Worm (Caenorhabditis elegans): ENCODE measurements around the gene F07F6.7.

Gene F07F6.7

DNA sequence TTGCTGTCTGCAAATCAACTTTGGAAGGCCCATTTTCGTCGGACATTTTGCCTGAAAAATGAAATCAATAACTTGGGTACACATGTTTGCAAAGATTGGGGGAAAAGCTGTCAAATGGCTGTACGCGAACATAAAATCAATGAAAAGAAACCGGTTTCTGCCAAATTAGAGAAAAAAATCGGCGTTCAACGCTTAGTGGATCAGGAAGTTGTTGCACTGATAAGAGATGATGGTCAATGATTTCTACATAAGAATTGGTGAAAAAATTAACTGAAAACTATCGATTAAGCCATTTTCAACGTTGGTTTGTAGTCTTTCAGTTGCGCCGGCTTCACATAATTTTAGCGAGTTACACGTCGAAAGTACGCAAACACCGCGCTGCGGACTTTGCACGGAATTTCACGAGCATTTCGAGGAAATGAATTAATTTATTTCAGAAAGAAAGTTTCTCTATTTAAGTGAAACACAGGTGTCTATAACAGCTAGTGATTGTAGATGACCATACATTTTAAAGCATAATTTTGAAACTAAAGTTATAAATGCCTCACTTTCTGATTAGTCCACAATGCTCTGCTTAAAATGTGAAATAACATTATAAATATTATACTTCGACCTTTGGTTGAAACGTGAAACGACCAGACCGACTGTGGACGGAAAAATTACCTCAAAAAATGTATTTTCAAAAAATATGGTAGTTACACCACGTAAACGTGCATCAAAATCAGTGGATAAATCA lies 6.0 kb upstream of the F07F6.7 start, which contains the start of the genes F07F6.4 and F07F6.2:
Gene F07F6.4 (minus strand): TSS at position 51 of the 736 bp plus-strand sequence.
Gene F07F6.2 (plus strand): TSS at position 686 of the 736 bp plus-strand sequence.
- TF ChIP-seq unc-62 (GFP tag; optimal IDR thresholded peaks at IDR 0.05): no peak

DNA sequence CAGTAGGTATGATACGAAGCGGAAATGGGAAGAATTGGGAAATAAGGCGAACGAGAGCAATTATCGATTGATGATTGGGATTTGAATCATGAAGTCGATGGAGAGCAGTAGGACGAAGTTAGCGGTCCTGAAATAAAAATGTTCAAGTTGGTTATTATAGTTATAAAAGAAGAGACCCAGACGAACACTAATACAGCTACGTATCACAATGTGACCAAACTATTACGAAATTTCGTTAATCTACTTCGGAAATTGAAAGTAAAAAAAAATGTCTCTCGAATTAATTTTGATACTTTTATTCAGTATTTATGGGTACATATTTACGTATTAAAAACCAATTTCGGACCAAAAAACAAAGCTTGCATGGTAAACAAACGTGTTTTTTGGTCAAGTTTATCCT lies 2.8 kb upstream of the F07F6.7 start:
- no peak for TF ChIP-seq unc-62 (GFP tag; optimal IDR thresholded peaks at IDR 0.05)

DNA sequence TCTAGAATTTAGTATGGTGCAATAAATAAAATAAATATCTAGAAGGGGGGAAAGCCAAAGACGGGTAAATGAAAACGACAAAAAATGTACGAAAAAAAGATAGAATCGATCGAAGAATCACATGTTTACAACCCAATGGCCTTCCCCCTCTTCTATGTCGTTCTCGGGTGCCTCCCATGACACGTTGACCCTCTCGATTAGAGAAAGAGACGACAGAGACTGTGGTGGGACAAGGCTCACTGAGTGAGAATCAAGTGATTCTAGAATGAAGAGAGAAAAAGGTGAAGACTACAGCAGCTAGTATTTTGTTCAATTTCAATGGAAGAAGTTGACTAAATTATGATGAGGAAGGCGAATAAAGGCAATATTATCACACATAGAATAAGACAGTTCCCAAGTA lies 2.4 kb upstream of the F07F6.7 start:
- no peak for TF ChIP-seq unc-62 (GFP tag; optimal IDR thresholded peaks at IDR 0.05)

DNA sequence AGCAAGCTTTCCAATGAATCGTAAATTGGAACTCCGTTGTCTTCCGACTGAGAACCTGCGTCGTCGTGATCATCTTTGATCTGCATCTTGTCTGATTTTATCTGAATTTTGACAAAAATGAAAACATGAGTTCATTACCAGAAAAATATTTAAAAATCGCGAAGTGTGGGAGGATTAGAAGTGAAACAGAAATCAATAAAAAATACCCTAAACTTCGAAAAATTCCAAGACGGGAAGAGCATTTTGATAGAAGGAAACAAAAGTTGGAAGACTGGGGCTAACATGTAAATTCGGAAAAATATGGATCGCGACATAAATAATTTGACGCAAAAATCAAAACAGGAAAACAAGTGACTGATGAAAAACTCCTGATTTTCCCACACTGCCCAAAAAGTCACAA lies 2.0 kb upstream of the F07F6.7 start, which contains the start of gene F07F6.8:
Gene F07F6.8 (minus strand): TSS at position 101 of the 400 bp plus-strand sequence.
- no peak for TF ChIP-seq unc-62 (GFP tag; optimal IDR thresholded peaks at IDR 0.05)

DNA sequence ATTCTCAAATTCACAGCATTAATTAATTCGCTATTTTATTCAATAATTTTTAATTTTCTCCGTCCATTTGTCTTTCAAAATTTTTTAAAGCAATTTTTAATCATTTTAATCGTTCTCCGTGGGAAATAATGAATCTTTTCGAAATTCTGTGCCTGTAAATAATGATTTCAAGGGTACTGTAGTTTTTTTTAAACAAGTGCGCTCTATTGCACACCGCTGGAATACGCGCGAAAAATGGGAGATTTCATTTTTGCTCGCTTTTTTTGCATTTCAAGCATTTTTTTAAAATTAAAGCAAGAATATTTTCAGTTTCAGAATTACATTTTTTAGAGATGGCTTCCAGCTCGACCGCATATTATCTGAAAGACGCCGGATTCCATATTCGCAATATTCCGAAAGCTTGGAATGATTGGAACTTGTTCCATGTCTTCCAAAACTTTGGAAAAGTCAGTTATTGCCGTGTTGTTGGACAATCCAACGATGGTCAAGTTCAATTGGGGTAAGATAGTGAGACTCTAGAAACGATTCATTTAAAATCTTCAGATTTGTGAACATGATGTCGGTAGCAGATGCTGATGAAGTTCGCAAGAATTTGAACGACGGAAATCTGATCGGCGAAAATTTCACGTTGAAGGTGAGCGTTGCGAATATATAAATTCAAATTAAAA lies 2.6 kb downstream of the F07F6.7 start, which contains the start of gene tofu-6:
Gene tofu-6 (plus strand): TSS at position 302 of the 668 bp plus-strand sequence.
- no peak for TF ChIP-seq unc-62 (GFP tag; optimal IDR thresholded peaks at IDR 0.05)

DNA sequence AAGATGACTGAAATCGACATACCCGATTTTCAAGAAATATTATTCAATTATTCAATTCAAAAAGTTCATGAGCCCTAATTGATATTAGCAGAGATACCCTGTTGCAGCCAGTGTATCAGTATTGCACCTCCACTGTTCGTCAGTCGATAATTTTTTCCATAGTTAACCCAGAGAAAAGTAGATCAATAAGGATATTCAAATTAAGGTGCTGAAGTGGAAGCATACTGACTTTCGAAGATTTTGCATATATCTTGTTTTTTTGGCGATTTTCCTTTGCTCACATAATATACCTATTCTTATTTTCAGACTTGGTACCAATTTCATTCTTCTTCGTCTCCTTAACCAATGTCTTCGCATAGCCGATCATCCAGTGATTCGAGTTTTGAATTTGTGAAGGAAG lies 4.7 kb downstream of the F07F6.7 start, which contains the start of gene EEED8.15:
Gene EEED8.15 (plus strand): TSS at position 301 of the 400 bp plus-strand sequence.
- TF ChIP-seq unc-62 (GFP tag; optimal IDR thresholded peaks at IDR 0.05): no peak

DNA sequence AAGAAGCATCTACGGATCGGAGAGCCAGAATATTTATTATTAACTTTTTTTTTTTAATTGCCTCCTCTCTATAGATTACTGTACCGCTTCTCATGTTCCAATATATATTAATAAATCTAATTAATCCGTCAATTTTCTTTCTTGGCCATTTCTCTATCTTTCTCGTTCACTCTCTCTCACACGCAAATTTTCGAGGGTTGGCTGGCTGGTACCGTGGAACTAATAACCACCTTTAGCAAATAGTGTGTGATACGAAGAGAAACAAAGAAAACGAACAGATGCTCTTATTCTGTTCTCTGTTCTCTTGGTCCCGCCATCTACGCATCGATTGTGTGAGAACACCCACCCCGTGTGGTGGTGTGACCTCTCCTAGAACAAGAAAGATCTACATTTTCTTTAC lies 5.3 kb downstream of the F07F6.7 start:
- no peak for TF ChIP-seq unc-62 (GFP tag; optimal IDR thresholded peaks at IDR 0.05)

DNA sequence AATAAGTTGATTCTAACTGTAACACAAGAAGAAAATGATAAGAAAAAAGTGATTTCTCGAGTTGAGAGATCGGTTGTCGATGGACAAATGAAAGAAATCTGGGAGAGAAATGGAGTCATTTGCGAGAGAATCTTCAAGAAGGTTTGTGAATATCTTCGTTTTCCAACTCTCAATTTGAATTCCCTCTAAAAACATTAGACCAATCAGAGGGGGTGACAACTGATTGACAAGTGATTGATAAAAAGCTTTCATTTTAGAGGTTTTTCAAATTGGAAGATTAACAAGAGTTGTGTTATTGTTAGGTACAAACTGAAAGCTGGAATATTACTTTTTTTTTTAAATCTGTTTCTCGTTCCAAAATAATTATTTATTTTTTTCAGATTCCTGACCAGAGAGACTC lies 5.8 kb downstream of the F07F6.7 start:
- TF ChIP-seq unc-62 (GFP tag; optimal IDR thresholded peaks at IDR 0.05): no peak

DNA sequence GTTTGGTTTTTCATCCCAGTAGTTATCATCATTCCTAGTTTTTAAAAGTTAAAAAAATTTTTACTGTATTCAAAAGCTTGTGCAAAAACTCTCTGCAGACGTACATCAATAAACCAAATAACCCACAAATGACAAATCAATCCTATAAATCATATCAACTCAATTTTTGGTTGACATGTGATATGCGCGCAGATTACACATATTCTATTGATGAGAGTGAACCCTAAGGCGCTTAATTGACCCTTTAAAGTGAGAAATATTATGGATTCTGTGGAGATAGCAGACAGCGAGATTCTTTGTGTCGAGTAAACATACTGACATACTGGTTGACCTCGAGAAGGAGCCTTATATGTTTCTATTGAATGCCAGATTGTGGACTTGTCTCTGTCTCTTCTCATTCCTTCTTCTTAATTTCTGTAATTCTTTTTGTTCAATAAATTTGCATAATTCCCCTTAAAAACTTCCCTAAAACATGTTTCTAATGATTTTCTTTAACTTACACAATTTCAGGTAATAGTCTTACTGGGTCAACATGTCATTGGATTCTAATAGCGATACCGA lies 7.4 kb downstream of the F07F6.7 start, which contains the start of gene EEED8.2:
Gene EEED8.2 (plus strand): TSS at position 511 of the 561 bp plus-strand sequence.
- TF ChIP-seq unc-62 (GFP tag; optimal IDR thresholded peaks at IDR 0.05): no peak

DNA sequence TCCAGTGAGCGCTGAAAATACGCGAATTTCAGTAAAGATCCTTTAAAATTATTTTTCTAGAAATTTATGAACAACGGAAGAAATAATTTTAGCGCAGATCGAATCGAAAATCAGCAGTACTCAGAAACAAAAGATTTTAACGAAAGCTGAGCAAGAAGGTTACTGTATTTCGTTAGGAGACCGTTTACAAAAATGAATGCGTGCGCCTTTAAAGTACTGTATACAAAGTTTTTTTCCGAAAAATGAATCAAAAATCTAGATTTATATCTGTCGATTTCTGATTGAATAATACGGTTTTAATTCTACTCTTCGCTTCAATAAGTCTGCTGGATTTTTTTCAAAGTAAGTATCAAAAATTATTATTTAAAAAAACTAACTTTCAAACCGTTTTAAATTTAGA lies 9.6 kb downstream of the F07F6.7 start, which contains the start of the genes EEED8.14 and EEED8.3:
Gene EEED8.14 (minus strand): TSS at position 13 of the 400 bp plus-strand sequence.
Gene EEED8.3 (plus strand): TSS at position 237 of the 400 bp plus-strand sequence.
- TF ChIP-seq unc-62 (GFP tag; optimal IDR thresholded peaks at IDR 0.05): no peak

DNA sequence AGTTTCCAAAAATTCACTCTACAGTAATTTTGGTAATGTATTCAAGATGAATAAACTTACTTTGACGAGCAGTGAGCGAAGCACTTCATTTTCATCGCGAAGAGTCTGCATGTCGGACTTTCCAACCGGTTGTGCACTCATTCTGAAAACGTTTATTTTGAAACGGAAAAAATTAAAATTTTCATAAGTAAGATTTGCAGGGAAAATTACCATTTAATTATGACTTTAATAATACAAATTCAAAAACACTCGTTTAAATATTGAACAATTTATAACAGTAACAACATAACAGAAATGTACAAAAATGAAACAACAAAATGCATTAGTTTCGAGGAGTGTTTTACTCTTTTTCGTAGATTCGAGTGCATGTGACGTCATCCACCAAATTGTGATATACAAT lies 11.2 kb downstream of the F07F6.7 start, which contains the start of the genes EEED8.13 and EEED8.18:
Gene EEED8.13 (minus strand): TSS at position 101 of the 400 bp plus-strand sequence.
Gene EEED8.18 (minus strand): TSS at position 144 of the 400 bp plus-strand sequence.
- no peak for TF ChIP-seq unc-62 (GFP tag; optimal IDR thresholded peaks at IDR 0.05)

DNA sequence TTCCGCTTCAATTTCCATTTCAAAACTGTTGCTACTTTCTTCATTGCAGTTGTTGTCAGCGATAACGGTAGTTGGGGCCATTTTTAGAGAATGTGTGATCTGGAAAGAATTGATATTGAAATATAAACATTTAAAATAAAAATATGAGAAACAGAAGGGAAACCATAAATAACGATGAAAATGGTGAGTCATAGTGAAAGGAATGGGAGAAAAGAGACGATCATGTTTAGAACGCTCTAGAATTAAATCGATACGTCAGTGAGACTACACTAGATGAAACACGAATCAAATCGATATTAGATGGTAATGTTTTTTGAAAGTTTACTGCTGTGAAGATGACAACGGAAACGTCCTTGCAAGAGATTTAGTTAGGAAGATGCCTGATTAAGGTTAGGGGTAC lies 14.7 kb downstream of the F07F6.7 start, which contains the start of the genes EEED8.12 and EEED8.4:
Gene EEED8.12 (minus strand): TSS at position 101 of the 400 bp plus-strand sequence.
Gene EEED8.4 (plus strand): TSS at position 396 of the 400 bp plus-strand sequence.
- TF ChIP-seq unc-62 (GFP tag; optimal IDR thresholded peaks at IDR 0.05): no peak

DNA sequence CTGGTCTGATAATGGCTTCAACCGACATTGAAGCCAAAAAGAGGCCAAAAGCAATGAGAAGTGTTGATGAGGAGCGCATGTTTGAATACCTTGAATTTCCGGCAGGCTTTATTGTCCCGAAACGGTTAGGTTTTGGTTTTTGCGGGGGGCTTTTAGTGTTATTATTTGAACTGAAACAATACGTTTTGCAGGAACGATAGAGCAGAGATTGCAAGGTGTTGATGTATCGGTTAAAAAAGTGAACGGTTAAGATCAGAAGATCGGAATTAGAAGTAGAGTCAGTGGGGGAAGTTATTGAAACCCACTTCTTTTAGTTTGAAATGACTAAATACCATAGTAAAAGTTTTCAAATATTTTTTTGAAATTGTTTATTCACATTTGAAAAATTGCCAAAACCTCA lies 16.1 kb downstream of the F07F6.7 start, which contains the start of gene clec-141:
Gene clec-141 (minus strand): TSS at position 101 of the 400 bp plus-strand sequence.
- no peak for TF ChIP-seq unc-62 (GFP tag; optimal IDR thresholded peaks at IDR 0.05)

DNA sequence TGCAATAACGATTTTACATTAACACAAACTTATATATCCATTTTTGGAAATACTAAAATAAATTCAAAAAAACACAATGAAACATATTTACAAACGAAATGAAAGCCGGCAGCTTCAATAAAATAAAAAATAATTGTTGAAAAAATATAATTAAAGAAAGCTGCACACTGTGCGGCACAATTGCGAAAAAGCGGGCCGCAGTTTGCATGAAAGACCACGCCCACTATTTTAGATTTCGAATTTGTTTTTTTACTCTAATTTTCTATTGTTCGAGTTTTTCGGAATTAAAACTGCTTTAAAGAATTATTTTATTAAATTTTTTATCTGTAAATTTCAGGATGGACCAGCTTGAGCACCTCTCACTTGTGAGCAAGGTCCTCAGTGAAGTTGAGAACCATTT lies 24.5 kb downstream of the F07F6.7 start, which contains the start of gene mog-5:
Gene mog-5 (plus strand): TSS at position 338 of the 400 bp plus-strand sequence.
- no peak for TF ChIP-seq unc-62 (GFP tag; optimal IDR thresholded peaks at IDR 0.05)

DNA sequence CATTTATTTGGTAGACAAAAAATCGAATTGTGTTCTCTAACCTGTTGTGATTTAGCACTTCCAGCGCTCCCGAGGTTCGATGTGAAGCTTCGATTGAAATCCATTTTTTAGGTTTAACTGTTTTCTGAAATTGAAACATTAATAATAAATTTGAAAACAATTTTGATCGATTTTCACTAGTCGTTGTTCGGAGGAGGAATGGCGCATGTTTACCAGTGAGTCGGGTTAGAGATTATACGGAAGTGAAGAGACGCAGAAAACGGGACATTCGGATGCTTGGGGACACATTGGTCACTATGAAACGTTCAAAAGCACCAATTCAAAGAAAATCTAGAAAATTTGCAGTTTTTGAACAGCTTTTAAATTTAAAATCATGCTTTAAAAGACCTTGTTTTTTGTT lies 24.9 kb downstream of the F07F6.7 start, which contains the start of gene fbxl-3:
Gene fbxl-3 (minus strand): TSS at position 124 of the 400 bp plus-strand sequence.
- no peak for TF ChIP-seq unc-62 (GFP tag; optimal IDR thresholded peaks at IDR 0.05)

Measured in whole organism, dauer.